Worm (Caenorhabditis elegans) whole organism, mixed stage, embryonic: ENCODE measurements around the gene nspd-3.

Experiments used
- ceh-43 ChIP-seq: fragments of 200-800 bp; sonication (Bioruptor generic); optimal IDR thresholded peaks from 2 replicates; lab custom pipeline; 2018; ENCODE audit warnings: mild to moderate bottlenecking, missing genetic modification characterization, moderate library complexity, missing compliant biosample characterization
- lsy-2 ChIP-seq: fragments of 150-350 bp; optimal IDR thresholded peaks from 2 replicates; lab custom pipeline; 2014; ENCODE audit warnings: missing biosample characterization, missing genetic modification characterization
- nhr-2 ChIP-seq: fragments of 150-350 bp; optimal IDR thresholded peaks from 2 replicates; lab custom pipeline; 2014; ENCODE audit warnings: missing biosample characterization, missing genetic modification characterization
- nhr-28 ChIP-seq: fragments of 150-350 bp; optimal IDR thresholded peaks from 2 replicates; lab custom pipeline; 2014; ENCODE audit warnings: missing biosample characterization, missing genetic modification characterization
- sptf-1 ChIP-seq: sonication (generic microtip); optimal IDR thresholded peaks from 2 replicates; lab custom pipeline; 2017; ENCODE audit warnings: mild to moderate bottlenecking, missing genetic modification characterization, moderate library complexity, missing compliant biosample characterization
- tbx-8 ChIP-seq: fragments of 200-800 bp; sonication (Bioruptor generic); optimal IDR thresholded peaks from 2 replicates; lab custom pipeline; 2018; ENCODE audit warnings: mild to moderate bottlenecking, missing genetic modification characterization, moderate library complexity, missing compliant biosample characterization
- unc-62 ChIP-seq: fragments of 150-350 bp; optimal IDR thresholded peaks from 2 replicates; lab custom pipeline; 2014; ENCODE audit warnings: missing biosample characterization, missing genetic modification reagents, missing genetic modification characterization
- ztf-11 ChIP-seq: fragments of 150-350 bp; optimal IDR thresholded peaks from 2 replicates; lab custom pipeline; 2014; ENCODE audit warnings: missing biosample characterization, missing genetic modification characterization

DNA sequence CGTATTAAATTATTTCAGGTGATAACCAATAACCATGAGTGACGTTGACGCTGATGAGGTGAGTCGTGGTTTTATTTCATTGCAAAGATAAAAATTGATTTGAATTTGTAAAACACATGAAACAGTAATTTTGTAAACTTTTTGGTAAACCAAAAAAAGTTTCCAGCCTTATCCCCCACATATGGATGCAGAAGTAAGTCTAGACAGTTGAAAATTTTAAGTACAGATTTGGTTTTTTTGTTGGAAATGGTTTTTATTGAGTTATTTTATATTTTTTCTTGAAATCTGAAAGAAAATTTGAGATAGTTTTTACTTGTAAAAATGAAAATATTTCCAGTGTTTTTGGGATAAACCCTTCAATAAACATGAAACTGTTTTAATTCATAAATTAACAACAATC is 41.7 kb upstream of the nspd-3 start, which contains the start of gene tni-4:
- no peak for TF ChIP-seq nhr-2 (tag; lab: Kevin White, UChicago)
- no peak for TF ChIP-seq tbx-8 (GFP tag; lab: Kevin White, UChicago)
- TF ChIP-seq unc-62 (GFP tag; lab: Kevin White, UChicago), result no peak
- TF ChIP-seq lsy-2, result no peak
- TF ChIP-seq ceh-43 (GFP tag; lab: Kevin White, UChicago), result no peak
- no peak for TF ChIP-seq sptf-1 (tag; lab: Kevin White, UChicago)
- no peak for TF ChIP-seq ztf-11
- TF ChIP-seq nhr-28 (tag; lab: Kevin White, UChicago), result no peak
